Worm (Caenorhabditis elegans) whole organism, mixed stage, embryonic: Measurements from ENCODE around the gene F01D5.1.

Source experiments
- ces-1 ChIP-seq: fragments of 150-350 bp; optimal IDR thresholded peaks from 2 replicates; lab custom pipeline; 2014; ENCODE audit warnings: missing biosample characterization, missing genetic modification reagents, missing genetic modification characterization
- elt-3 ChIP-seq: fragments of 150-350 bp; optimal IDR thresholded peaks from 2 replicates; lab custom pipeline; 2014; ENCODE audit warnings: missing biosample characterization, missing genetic modification characterization
- lin-13 ChIP-seq: fragments of 150-350 bp; optimal IDR thresholded peaks from 2 replicates; lab custom pipeline; 2014; ENCODE audit warnings: missing biosample characterization, missing genetic modification characterization
- lsy-2 ChIP-seq: fragments of 150-350 bp; optimal IDR thresholded peaks from 2 replicates; lab custom pipeline; 2014; ENCODE audit warnings: missing biosample characterization, missing genetic modification characterization
- nhr-76 ChIP-seq: sonication (generic microtip); optimal IDR thresholded peaks from 2 replicates; lab custom pipeline; 2017; ENCODE audit warnings: missing biosample characterization, missing genetic modification characterization
- pha-4 ChIP-seq: fragments of 150-350 bp; optimal IDR thresholded peaks from 2 replicates; lab custom pipeline; 2018; ENCODE audit warnings: missing biosample characterization, missing genetic modification reagents, missing genetic modification characterization
- zip-8 ChIP-seq: fragments of 150-350 bp; optimal IDR thresholded peaks from 2 replicates; lab custom pipeline; 2014; ENCODE audit warnings: missing biosample characterization, missing genetic modification characterization
- ztf-11 ChIP-seq: fragments of 150-350 bp; optimal IDR thresholded peaks from 2 replicates; lab custom pipeline; 2014; ENCODE audit warnings: missing biosample characterization, missing genetic modification characterization

ce11 chrII:14003821-14004430 is 6.5 kb upstream of the F01D5.1 start:
- TF ChIP-seq lsy-2 (tag; lab: Kevin White, UChicago), result no peak
- peak; percentile 68 for TF ChIP-seq elt-3 (tag; lab: Kevin White, UChicago)
- no peak for TF ChIP-seq lin-13 (tag; lab: Kevin White, UChicago)
- TF ChIP-seq ces-1 (GFP tag; lab: Kevin White, UChicago), result no peak
- TF ChIP-seq pha-4, result no peak
- no peak for TF ChIP-seq zip-8
- no peak for TF ChIP-seq nhr-76 (tag; lab: Kevin White, UChicago)
- no peak for TF ChIP-seq ztf-11
